Worm (Caenorhabditis elegans) whole organism, mixed stage, embryonic: ENCODE measurements around the gene C31H1.2.

Source experiments
- blmp-1 ChIP-seq: fragments of 150-350 bp; optimal IDR thresholded peaks from 2 replicates; lab custom pipeline; 2014; ENCODE audit warnings: missing biosample characterization, missing genetic modification characterization
- lsy-2 ChIP-seq: fragments of 150-350 bp; optimal IDR thresholded peaks from 2 replicates; lab custom pipeline; 2014; ENCODE audit warnings: missing biosample characterization, missing genetic modification characterization
- nhr-12 ChIP-seq: fragments of 150-350 bp; optimal IDR thresholded peaks from 2 replicates; lab custom pipeline; 2014; ENCODE audit warnings: missing biosample characterization, missing genetic modification characterization
- nhr-76 ChIP-seq: sonication (generic microtip); optimal IDR thresholded peaks from 2 replicates; lab custom pipeline; 2017; ENCODE audit warnings: missing biosample characterization, missing genetic modification characterization
- unc-62 ChIP-seq: fragments of 150-350 bp; optimal IDR thresholded peaks from 2 replicates; lab custom pipeline; 2014; ENCODE audit warnings: missing biosample characterization, missing genetic modification reagents, missing genetic modification characterization

ce11 chrIV:5805477-5805876 lies 14.4 kb downstream of the C31H1.2 start:
- TF ChIP-seq lsy-2: peak; percentile 87
- TF ChIP-seq nhr-12 (tag; lab: Kevin White, UChicago): no peak
- TF ChIP-seq nhr-76 (tag; lab: Kevin White, UChicago): no peak
- no peak for TF ChIP-seq blmp-1 (tag; lab: Kevin White, UChicago)
- no peak for TF ChIP-seq unc-62 (GFP tag; lab: Kevin White, UChicago)
